Worm (Caenorhabditis elegans): Measurements from ENCODE around the gene srd-56.

srd-56 gene

DNA sequence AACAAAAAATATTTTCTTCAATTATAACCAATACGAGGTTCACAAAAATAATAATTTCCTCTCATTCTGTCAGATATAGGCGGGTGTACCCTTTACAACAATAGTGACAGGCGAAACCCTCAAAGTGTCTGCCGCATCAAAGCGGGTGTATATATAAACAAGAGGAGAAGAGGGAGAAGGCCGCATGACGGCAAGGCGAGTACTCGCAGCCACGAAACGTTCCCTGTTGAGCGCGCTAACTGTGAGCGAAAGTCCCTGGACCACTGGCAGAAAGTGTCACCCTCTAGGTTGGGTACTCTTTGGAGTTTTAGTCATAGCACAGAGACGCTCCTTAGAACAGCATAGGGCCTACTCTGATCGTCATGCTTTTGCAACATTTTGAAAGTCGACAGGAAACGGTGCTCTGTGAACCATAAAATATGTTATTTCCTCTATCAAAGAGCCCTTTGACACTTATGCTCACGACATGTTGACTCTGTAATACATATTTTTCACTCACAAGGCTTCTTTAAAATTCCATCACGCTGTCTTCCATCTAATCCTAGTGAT, 2.9 kb downstream of the srd-56 start, which contains the start of gene pcrg-1:
Gene pcrg-1 (plus strand): TSS at position 499 of the 549 bp plus-strand sequence.
- TF ChIP-seq nhr-43 (tag; optimal IDR thresholded peaks at IDR 0.05; ENCODE audit: poor library complexity, severe bottlenecking) (peak; percentile 78), nhr-23 (tag; optimal IDR thresholded peaks at IDR 0.05) (peak; percentile 34), ztf-4 (tag; optimal IDR thresholded peaks at IDR 0.05) (no peak), elt-2 (tag; optimal IDR thresholded peaks at IDR 0.05) (peak; percentile 41), ztf-11 (tag; optimal IDR thresholded peaks at IDR 0.05) (no peak), lin-39 (tag; optimal IDR thresholded peaks at IDR 0.05) (peak; percentile 66), ama-1 (optimal IDR thresholded peaks at IDR 0.05) (no peak), pha-4 (tag; optimal IDR thresholded peaks at IDR 0.05) (peak; percentile 46), nhr-77 (tag; optimal IDR thresholded peaks at IDR 0.05) (no peak), fkh-10 (GFP tag; optimal IDR thresholded peaks at IDR 0.05) (no peak), elt-3 (tag; optimal IDR thresholded peaks at IDR 0.05) (peak in 1 of 3 experiments; percentile 42), lsy-12 (tag; optimal IDR thresholded peaks at IDR 0.05) (peak; percentile 76), nhr-25 (tag; optimal IDR thresholded peaks at IDR 0.05) (peak; percentile 83), snpc-4 (tag; optimal IDR thresholded peaks at IDR 0.05) (peak; percentile 99), ceh-82 (tag; optimal IDR thresholded peaks at IDR 0.05) (peak; percentile 33), mml-1 (tag; optimal IDR thresholded peaks at IDR 0.05) (no peak), nfya-1 (tag; optimal IDR thresholded peaks at IDR 0.05; ENCODE audit: insufficient read depth) (peak; percentile 67), daf-12 (tag; optimal IDR thresholded peaks at IDR 0.05) (no peak), egl-27 (tag; optimal IDR thresholded peaks at IDR 0.05) (no peak), sea-2 (GFP tag; optimal IDR thresholded peaks at IDR 0.05) (peak; percentile 24), R02D3.7 (tag; optimal IDR thresholded peaks at IDR 0.05) (peak; percentile 56), nhr-237 (tag; optimal IDR thresholded peaks at IDR 0.05) (no peak), tbx-2 (tag; optimal IDR thresholded peaks at IDR 0.05) (peak; percentile 78)

DNA sequence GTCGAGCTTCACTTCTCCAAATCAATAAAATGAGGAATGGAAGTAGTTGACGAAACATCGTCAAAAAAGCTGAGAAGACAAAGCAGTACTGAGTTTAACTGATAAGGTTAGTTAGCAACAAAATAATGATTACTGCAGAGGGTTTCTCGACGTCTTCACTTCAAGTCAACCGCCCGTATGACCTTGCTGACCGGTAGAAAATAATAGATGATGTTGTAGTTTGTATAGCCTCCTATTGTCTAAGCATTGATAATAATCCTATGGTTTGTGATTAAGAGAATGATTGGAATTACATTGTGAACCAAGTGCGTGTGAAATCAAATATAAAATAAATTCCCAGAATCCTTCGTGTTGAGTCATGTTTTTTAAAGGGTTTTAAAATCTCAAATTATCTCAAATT, 3.7 kb downstream of the srd-56 start, which contains the start of gene E04F6.6:
Gene E04F6.6 (minus strand): TSS at position 258 of the 400 bp plus-strand sequence.
- TF ChIP-seq ama-1 (optimal IDR thresholded peaks at IDR 0.05), result no peak
- peak; percentile 16 for TF ChIP-seq nhr-25 (tag; optimal IDR thresholded peaks at IDR 0.05)
- TF ChIP-seq ztf-11 (tag; optimal IDR thresholded peaks at IDR 0.05), result no peak
- TF ChIP-seq nhr-28 (tag; optimal IDR thresholded peaks at IDR 0.05), result no peak
- no peak for TF ChIP-seq jun-1 (tag; optimal IDR thresholded peaks at IDR 0.05)
- TF ChIP-seq elt-2 (tag; optimal IDR thresholded peaks at IDR 0.05), result no peak

DNA sequence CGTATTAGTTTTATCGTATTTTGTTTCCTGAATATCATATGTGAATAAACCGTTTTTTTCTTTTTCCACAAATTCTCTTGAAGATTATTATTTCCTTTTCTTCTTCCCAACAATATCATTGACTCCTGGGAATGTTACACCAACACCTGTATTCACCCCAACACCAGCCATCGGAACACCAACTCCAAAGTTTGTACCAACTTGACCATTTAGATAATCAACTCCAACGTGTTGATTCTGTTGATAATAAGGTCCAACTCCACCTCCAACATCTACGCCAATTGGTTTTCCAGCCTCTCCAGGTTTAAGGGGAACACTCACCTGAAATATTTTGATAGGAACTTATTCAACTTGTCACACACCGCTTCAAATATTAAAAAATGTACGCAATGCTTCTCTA, 5.6 kb downstream of the srd-56 start:
- TF ChIP-seq pqm-1 (tag; optimal IDR thresholded peaks at IDR 0.05) (peak; percentile 8), fkh-2 (tag; optimal IDR thresholded peaks at IDR 0.05) (no peak), elt-2 (tag; optimal IDR thresholded peaks at IDR 0.05) (peak; percentile 8), ceh-82 (tag; optimal IDR thresholded peaks at IDR 0.05) (no peak)

DNA sequence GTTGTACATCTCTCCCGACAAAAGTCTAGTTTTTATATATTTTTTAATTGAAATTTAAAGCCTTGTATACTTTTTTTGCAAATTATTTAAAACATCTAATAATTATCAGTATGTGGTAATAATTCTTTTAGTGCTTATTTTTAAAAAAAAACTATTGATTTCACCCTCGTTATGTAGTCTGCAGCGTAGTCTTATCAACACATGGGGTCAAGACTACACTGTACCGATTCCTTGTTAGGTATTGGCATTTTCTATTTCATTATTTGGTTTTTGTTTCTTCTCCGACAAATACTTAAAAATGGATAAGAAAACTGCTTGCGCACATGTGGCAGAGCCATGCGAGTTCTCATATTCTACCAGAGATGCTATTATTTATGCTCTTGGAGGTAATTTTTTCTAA, 7.0 kb downstream of the srd-56 start, which contains the start of gene maoc-1:
Gene maoc-1 (plus strand): TSS at position 237 of the 400 bp plus-strand sequence.
- TF ChIP-seq nhr-11 (tag; optimal IDR thresholded peaks at IDR 0.05), result no peak
- peak; percentile 69 for TF ChIP-seq elt-2 (tag; optimal IDR thresholded peaks at IDR 0.05)
- peak; percentile 74 for TF ChIP-seq pqm-1 (tag; optimal IDR thresholded peaks at IDR 0.05)
- peak; percentile 41 for TF ChIP-seq pha-4 (tag; optimal IDR thresholded peaks at IDR 0.05)

DNA sequence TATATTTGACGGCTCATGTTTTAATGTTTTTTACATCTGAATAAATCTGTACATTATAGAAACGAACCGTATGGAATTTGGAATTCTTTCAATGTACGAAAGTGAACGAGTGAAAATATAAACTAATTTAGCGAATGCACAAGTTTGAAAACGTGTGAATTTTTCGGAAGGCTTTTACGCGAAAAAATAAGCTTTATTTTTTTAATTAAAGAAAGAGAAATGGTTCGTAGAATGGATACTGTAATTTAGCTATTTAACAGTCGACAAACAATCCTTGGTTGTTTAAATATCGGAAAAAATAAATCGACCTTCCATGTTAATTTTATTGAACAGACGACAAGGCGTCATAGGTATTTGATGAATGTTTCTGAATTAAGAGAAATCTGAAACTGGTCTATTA, 7.5 kb downstream of the srd-56 start, which contains the start of gene acdh-12:
Gene acdh-12 (minus strand): TSS at position 101 of the 400 bp plus-strand sequence.
- no peak for TF ChIP-seq skn-1 (tag; optimal IDR thresholded peaks at IDR 0.05)
- no peak for TF ChIP-seq daf-12 (tag; optimal IDR thresholded peaks at IDR 0.05)
- TF ChIP-seq ceh-16 (tag; optimal IDR thresholded peaks at IDR 0.05), result no peak
- no peak for TF ChIP-seq nhr-25 (tag; optimal IDR thresholded peaks at IDR 0.05)
- TF ChIP-seq snpc-4 (tag; optimal IDR thresholded peaks at IDR 0.05), result no peak
- TF ChIP-seq elt-1 (tag; optimal IDR thresholded peaks at IDR 0.05), result no peak
- no peak for TF ChIP-seq mdl-1 (tag; optimal IDR thresholded peaks at IDR 0.05)
- TF ChIP-seq nhr-28 (tag; optimal IDR thresholded peaks at IDR 0.05), result no peak
- no peak for TF ChIP-seq R02D3.7 (tag; optimal IDR thresholded peaks at IDR 0.05)
- TF ChIP-seq nfya-1 (tag; optimal IDR thresholded peaks at IDR 0.05; ENCODE audit: insufficient read depth), result no peak
- TF ChIP-seq nhr-43 (tag; optimal IDR thresholded peaks at IDR 0.05; ENCODE audit: poor library complexity, severe bottlenecking), result no peak
- TF ChIP-seq nhr-76 (tag; optimal IDR thresholded peaks at IDR 0.05), result no peak
- TF ChIP-seq ztf-4 (tag; optimal IDR thresholded peaks at IDR 0.05), result no peak
